Worm (Caenorhabditis elegans) whole organism, young adult: ENCODE data around the gene nhr-210.

Source experiments
- F33H1.4 ChIP-seq: fragments of 200-800 bp; sonication (Bioruptor generic); IDR thresholded peaks from 2 replicates; pipeline ENCODE4 v1.3.6; 2022; ENCODE audit warnings: missing genetic modification reagents, missing genetic modification characterization, missing compliant biosample characterization
- F55B11.4 ChIP-seq: sonication (generic microtip); optimal IDR thresholded peaks from 2 replicates; lab custom pipeline; 2016; ENCODE audit warnings: missing compliant biosample characterization, missing genetic modification characterization, borderline replicate concordance; ENCODE audit not compliant: insufficient read depth
- K11D2.4 ChIP-seq: fragments of 200-800 bp; sonication (Bioruptor generic); IDR thresholded peaks from 2 replicates; pipeline ENCODE4 v1.3.6; 2022; ENCODE audit warnings: missing genetic modification reagents, missing genetic modification characterization, missing compliant biosample characterization
- Y67H2A.10 ChIP-seq: fragments of 200-800 bp; sonication (Bioruptor generic); conservative IDR thresholded peaks from 2 replicates; pipeline ENCODE4 v1.3.6; 2022; ENCODE audit warnings: missing genetic modification reagents, missing genetic modification characterization, missing compliant biosample characterization
- aptf-3 ChIP-seq: fragments of 200-800 bp; sonication (Bioruptor generic); IDR thresholded peaks from 2 replicates; pipeline ENCODE4 v1.3.6; 2022; ENCODE audit warnings: missing genetic modification characterization, missing compliant biosample characterization
- atf-7 ChIP-seq: sonication (generic microtip); optimal IDR thresholded peaks from 2 replicates; lab custom pipeline; 2017; ENCODE audit warnings: mild to moderate bottlenecking, missing genetic modification characterization, missing compliant biosample characterization
- attf-6 ChIP-seq: fragments of 200-800 bp; sonication (Bioruptor generic); IDR thresholded peaks from 2 replicates; pipeline ENCODE4 v1.3.6; 2022; ENCODE audit warnings: missing genetic modification reagents, missing genetic modification characterization, missing compliant biosample characterization
- cebp-1 ChIP-seq, 2 experiments: fragments of 200-800 bp in 1 of 2; sonication (Bioruptor generic) in 1 of 2; sonication (generic microtip) in 1 of 2; IDR thresholded peaks in 1 of 2; optimal IDR thresholded peaks in 1 of 2; 2 replicates each; pipeline versions ENCODE4 v1.3.6 to Lab custom; 2017 to 2022; ENCODE audit warnings: missing compliant biosample characterization in 2 of 2, missing genetic modification characterization in 2 of 2, mild to moderate bottlenecking in 1 of 2, missing genetic modification reagents in 1 of 2, moderate library complexity in 1 of 2
- dpff-1 ChIP-seq: sonication (generic microtip); optimal IDR thresholded peaks from 2 replicates; lab custom pipeline; 2017; ENCODE audit warnings: mild to moderate bottlenecking, missing genetic modification characterization, missing compliant biosample characterization
- dpl-1 ChIP-seq: fragments of 150-350 bp; optimal IDR thresholded peaks from 2 replicates; lab custom pipeline; 2014; ENCODE audit warnings: missing biosample characterization, missing genetic modification reagents, missing genetic modification characterization
- hmg-1.2 ChIP-seq: fragments of 200-800 bp; sonication (Bioruptor generic); IDR thresholded peaks from 2 replicates; pipeline ENCODE4 v1.3.6; 2022; ENCODE audit warnings: missing genetic modification reagents, missing genetic modification characterization, missing compliant biosample characterization
- lin-26 ChIP-seq: fragments of 200-800 bp; sonication (Bioruptor generic); IDR thresholded peaks from 2 replicates; pipeline ENCODE4 v1.3.6; 2022; ENCODE audit warnings: missing genetic modification reagents, missing genetic modification characterization, missing compliant biosample characterization
- lin-35 ChIP-seq, 3 experiments: fragments of 150-350 bp in 2 of 3; sonication (generic microtip) in 1 of 3; optimal IDR thresholded peaks; 2 replicates each; lab custom pipeline; 2014 to 2018; ENCODE audit warnings: missing biosample characterization in 3 of 3, missing genetic modification characterization in 3 of 3, missing genetic modification reagents in 3 of 3
- lsy-27 ChIP-seq: sonication (generic microtip); optimal IDR thresholded peaks from 2 replicates; lab custom pipeline; 2017; ENCODE audit warnings: missing genetic modification characterization, mild to moderate bottlenecking, missing compliant biosample characterization, antibody characterized with exemption, missing genotype, borderline replicate concordance; ENCODE audit not compliant: insufficient read depth
- madf-3 ChIP-seq: fragments of 200-800 bp; sonication (Bioruptor generic); IDR thresholded peaks from 2 replicates; pipeline ENCODE4 v1.3.6; 2022; ENCODE audit warnings: missing genetic modification reagents, missing genetic modification characterization, missing compliant biosample characterization
- mxl-1 ChIP-seq: sonication (generic microtip); optimal IDR thresholded peaks from 2 replicates; lab custom pipeline; 2016; ENCODE audit warnings: missing genetic modification characterization, missing compliant biosample characterization
- nfyb-1 ChIP-seq: fragments of 200-800 bp; sonication (Bioruptor generic); IDR thresholded peaks from 2 replicates; pipeline ENCODE4 v1.3.6; 2022; ENCODE audit warnings: missing genetic modification reagents, missing genetic modification characterization, missing compliant biosample characterization
- nhr-80 ChIP-seq: sonication (generic microtip); optimal IDR thresholded peaks from 2 replicates; lab custom pipeline; 2016; ENCODE audit warnings: missing genetic modification characterization, missing compliant biosample characterization
- pha-4 ChIP-seq: fragments of 150-350 bp; sonication (generic microtip); optimal IDR thresholded peaks from 2 replicates; lab custom pipeline; 2014; ENCODE audit warnings: missing biosample characterization, missing genetic modification reagents, missing genetic modification characterization
- rcor-1 ChIP-seq: fragments of 200-800 bp; sonication (Bioruptor generic); IDR thresholded peaks from 2 replicates; pipeline ENCODE4 v1.3.6; 2022; ENCODE audit warnings: missing genetic modification reagents, missing genetic modification characterization, missing compliant biosample characterization
- rpc-1 ChIP-seq, 2 experiments: fragments of 150-350 bp in 1 of 2; sonication (generic microtip) in 1 of 2; optimal IDR thresholded peaks; 2 replicates each; lab custom pipeline; 2014 to 2018; ENCODE audit warnings: missing biosample characterization in 1 of 2, missing genetic modification characterization in 1 of 2, missing genetic modification reagents in 1 of 2, missing genotype in 1 of 2
- snpc-4 ChIP-seq, 5 experiments: fragments of 150-350 bp in 1 of 5; sonication (generic microtip) in 4 of 5; optimal IDR thresholded peaks; 2 replicates each; lab custom pipeline; 2014 to 2018; ENCODE audit warnings: missing genetic modification characterization in 5 of 5, missing biosample characterization in 3 of 5, antibody characterized with exemption in 2 of 5, mild to moderate bottlenecking in 2 of 5, missing compliant biosample characterization in 2 of 5, missing genotype in 2 of 5, moderate library complexity in 2 of 5, missing genetic modification reagents in 1 of 5
- ztf-25 ChIP-seq: fragments of 200-800 bp; sonication (Bioruptor generic); IDR thresholded peaks from 2 replicates; pipeline ENCODE4 v1.3.6; 2022; ENCODE audit warnings: missing genetic modification reagents, missing genetic modification characterization, missing compliant biosample characterization

nhr-210 gene

ce11 chrV:487980-488379 lies 31.4 kb downstream of the nhr-210 start (continued):
- TF ChIP-seq lin-26 (no peak), atf-7 (tag; lab: Kevin White, UChicago) (no peak)

- TF ChIP-seq F55B11.4 (tag; lab: Kevin White, UChicago) (no peak), aptf-3 (GFP tag; lab: Robert Waterston, UW) (no peak), F33H1.4 (GFP tag; lab: Robert Waterston, UW) (no peak)
- TF ChIP-seq, all 124 proteins: peak for 0
These were observed 32.7 kb downstream of the nhr-210 start, which contains the start of gene nhr-211 for ce11 chrV:486684-487083. Gene nhr-211 (plus strand): TSS chrV:486984.

ce11 chrV:484285-484890 lies 35.0 kb downstream of the nhr-210 start, which contains the start of gene nhr-212:
Gene nhr-212 (plus strand): TSS chrV:484857.
- TF ChIP-seq rpc-1 (optimal IDR thresholded peaks at IDR 0.05; lab: Kevin White, UChicago): no peak
- TF ChIP-seq rpc-1 (tag; optimal IDR thresholded peaks at IDR 0.05; lab: Kevin White, UChicago): peak; percentile 17
- TF ChIP-seq snpc-4 (GFP tag; optimal IDR thresholded peaks at IDR 0.05; lab: Kevin White, UChicago): no peak
- TF ChIP-seq snpc-4 (tag; optimal IDR thresholded peaks at IDR 0.05; lab: Kevin White, UChicago): peak in 2 of 4 experiments; percentile 53 to 77
- no peak for TF ChIP-seq dpl-1 (GFP tag; lab: Kevin White, UChicago)
- TF ChIP-seq hmg-1.2 (GFP tag; lab: Robert Waterston, UW): peak; percentile 11; the same call in 1 of the 2 replicates
- TF ChIP-seq pha-4: no peak
- TF ChIP-seq nhr-80 (tag; lab: Kevin White, UChicago): peak; percentile 4
- TF ChIP-seq dpff-1 (tag; lab: Kevin White, UChicago): no peak

- TF ChIP-seq Y67H2A.10 (no peak), nhr-80 (tag; lab: Kevin White, UChicago) (peak; percentile 42), snpc-4 (GFP tag; optimal IDR thresholded peaks at IDR 0.05; lab: Kevin White, UChicago) (no peak), snpc-4 (tag; optimal IDR thresholded peaks at IDR 0.05; lab: Kevin White, UChicago) (no peak)
These were observed 36.0 kb downstream of the nhr-210 start, which contains the start of gene nhr-130 for ce11 chrV:483289-483795. Gene nhr-130 (minus strand): TSS chrV:483339.

- TF ChIP-seq snpc-4 (GFP tag; optimal IDR thresholded peaks at IDR 0.05; lab: Kevin White, UChicago) (no peak), snpc-4 (tag; optimal IDR thresholded peaks at IDR 0.05; lab: Kevin White, UChicago) (no peak), nfyb-1 (GFP tag; lab: Robert Waterston, UW) (peak; percentile 91)
These were observed 36.5 kb downstream of the nhr-210 start for ce11 chrV:482860-483259.

ce11 chrV:479046-479445 lies 40.3 kb downstream of the nhr-210 start:
- TF ChIP-seq attf-6 (GFP tag; lab: Robert Waterston, UW) (no peak), hmg-1.2 (GFP tag; lab: Robert Waterston, UW) (no peak), nhr-80 (tag; lab: Kevin White, UChicago) (peak; percentile 30), lsy-27 (no peak), madf-3 (GFP tag; lab: Robert Waterston, UW) (no peak), F55B11.4 (tag; lab: Kevin White, UChicago) (no peak), K11D2.4 (GFP tag; lab: Robert Waterston, UW) (no peak)

- TF ChIP-seq ztf-25: no peak
- TF ChIP-seq nhr-80 (tag; lab: Kevin White, UChicago): peak; percentile 63
- no peak for TF ChIP-seq lin-35 (GFP tag; optimal IDR thresholded peaks at IDR 0.05; lab: Kevin White, UChicago)
- no peak for TF ChIP-seq mxl-1
- no peak for TF ChIP-seq cebp-1 (GFP tag; IDR thresholded peaks at IDR 0.05; lab: Robert Waterston, UW)
- peak; percentile 3 for TF ChIP-seq cebp-1 (tag; optimal IDR thresholded peaks at IDR 0.05; lab: Kevin White, UChicago)
- TF ChIP-seq rcor-1 (GFP tag; lab: Robert Waterston, UW): no peak
These were observed 41.6 kb downstream of the nhr-210 start, which contains the start of gene nhr-55 for ce11 chrV:477664-478212. Gene nhr-55 (plus strand): TSS chrV:478162.
